Fruit fly (Drosophila melanogaster): ENCODE data around the gene Nprl2.

DNA sequence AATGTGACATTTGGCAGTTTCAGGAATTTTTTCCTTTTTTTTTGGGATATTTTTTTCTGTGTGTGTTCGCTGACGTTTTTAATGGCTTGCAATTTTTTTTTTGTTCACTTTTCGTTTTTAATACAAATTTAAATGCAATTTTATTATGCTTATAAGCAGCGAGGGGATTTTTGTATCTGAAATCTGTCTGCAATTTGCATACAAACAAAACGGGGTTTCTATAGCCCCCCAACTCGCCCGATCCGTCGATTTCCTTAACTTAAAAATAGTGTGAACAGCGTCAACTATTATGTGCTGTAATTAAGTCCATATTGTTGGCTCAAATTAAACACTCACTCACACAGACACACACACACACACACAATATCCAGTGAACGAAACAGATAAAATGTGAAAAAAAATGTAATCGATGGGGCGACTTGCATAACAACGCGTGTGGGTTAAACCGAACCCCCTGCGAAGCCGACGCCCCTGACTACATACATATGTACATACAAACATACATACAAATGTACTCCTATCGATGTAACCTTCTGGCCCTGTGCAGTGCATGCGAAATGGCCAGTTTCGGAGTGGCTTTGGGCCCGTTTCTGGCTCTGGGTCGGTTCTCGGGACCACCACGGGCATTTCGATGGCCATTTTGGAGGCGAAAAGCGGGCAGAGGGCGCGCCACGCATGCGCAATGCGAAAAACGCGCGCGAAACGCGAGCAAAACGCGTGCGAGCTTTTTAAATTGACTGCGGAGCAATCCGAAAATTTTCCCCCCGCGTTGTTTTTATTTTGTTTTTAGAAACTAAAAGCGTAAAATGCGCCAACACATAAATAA lies 48.0 kb upstream of the Nprl2 start:
- TF ChIP-seq CG8478 (optimal IDR thresholded peaks at IDR 0.05) (no peak), CTCF (optimal IDR thresholded peaks at IDR 0.05) (no peak)

All from S2 (cell line).